Worm (Caenorhabditis elegans) whole organism, L1 larva: Measurements from ENCODE around the gene C14F11.7.

ENCODE experiments used
- C34B4.2 ChIP-seq: sonication (generic microtip); optimal IDR thresholded peaks from 2 replicates; lab custom pipeline; 2017; ENCODE audit warnings: mild to moderate bottlenecking, missing genetic modification characterization, missing compliant biosample characterization
- Y116A8C.19 ChIP-seq: sonication (generic microtip); optimal IDR thresholded peaks from 2 replicates; lab custom pipeline; 2016; ENCODE audit warnings: missing compliant biosample characterization, missing genetic modification characterization, borderline replicate concordance
- aly-2 ChIP-seq: fragments of 150-350 bp; optimal IDR thresholded peaks from 2 replicates; lab custom pipeline; 2014; ENCODE audit warnings: missing biosample characterization, missing genetic modification characterization
- blmp-1 ChIP-seq: fragments of 150-350 bp; optimal IDR thresholded peaks from 2 replicates; lab custom pipeline; 2014; ENCODE audit warnings: missing biosample characterization, missing genetic modification characterization
- ces-1 ChIP-seq: fragments of 150-350 bp; optimal IDR thresholded peaks from 2 replicates; lab custom pipeline; 2014; ENCODE audit warnings: missing biosample characterization, missing genetic modification reagents, missing genetic modification characterization
- fkh-10 ChIP-seq: sonication (generic microtip); optimal IDR thresholded peaks from 2 replicates; lab custom pipeline; 2017; ENCODE audit warnings: missing biosample characterization, missing genetic modification reagents, missing genetic modification characterization
- lir-3 ChIP-seq: sonication (generic microtip); optimal IDR thresholded peaks from 2 replicates; lab custom pipeline; 2016; ENCODE audit warnings: mild to moderate bottlenecking, missing genetic modification characterization, moderate library complexity, missing compliant biosample characterization; ENCODE audit not compliant: poor library complexity
- nhr-11 ChIP-seq: fragments of 150-350 bp; optimal IDR thresholded peaks from 2 replicates; lab custom pipeline; 2014; ENCODE audit warnings: missing biosample characterization, missing genetic modification characterization
- nhr-12 ChIP-seq: sonication (generic microtip); optimal IDR thresholded peaks from 2 replicates; lab custom pipeline; 2017; ENCODE audit warnings: missing biosample characterization, missing genetic modification characterization
- nhr-28 ChIP-seq: fragments of 150-350 bp; optimal IDR thresholded peaks from 2 replicates; lab custom pipeline; 2014; ENCODE audit warnings: missing biosample characterization, missing genetic modification characterization

DNA sequence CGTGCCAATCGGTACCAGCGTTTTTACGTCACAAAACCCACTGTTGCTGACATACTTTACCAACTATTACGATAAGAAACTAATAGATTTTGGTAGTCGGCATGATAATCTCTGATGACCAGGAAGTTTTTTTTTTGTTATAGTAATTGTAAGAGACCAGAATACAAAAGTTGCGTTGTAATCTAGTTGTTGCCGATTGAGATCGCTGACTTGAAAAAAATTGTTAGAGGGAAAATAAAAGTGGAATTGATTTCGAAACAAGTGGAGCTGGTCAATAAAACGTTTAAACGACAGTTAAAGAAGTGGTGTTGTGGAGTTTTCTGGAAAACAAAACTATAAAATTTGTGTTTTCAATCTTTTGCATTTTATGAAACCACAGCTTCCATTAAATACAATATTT lies 48.6 kb upstream of the C14F11.7 start:
- TF ChIP-seq nhr-28 (tag; lab: Kevin White, UChicago) (no peak), nhr-11 (no peak), aly-2 (tag; lab: Kevin White, UChicago) (no peak), C34B4.2 (no peak), lir-3 (tag; lab: Kevin White, UChicago) (no peak), fkh-10 (GFP tag; lab: Kevin White, UChicago) (no peak), ces-1 (no peak), nhr-12 (tag; lab: Kevin White, UChicago) (no peak), blmp-1 (tag; lab: Kevin White, UChicago) (no peak), Y116A8C.19 (tag; lab: Kevin White, UChicago) (no peak)
